Worm (Caenorhabditis elegans): ENCODE results near the gene C14B9.2.

- TF ChIP-seq klf-2 (GFP tag; conservative IDR thresholded peaks at IDR 0.05) (no peak), flt-1 (GFP tag; IDR thresholded peaks at IDR 0.05) (no peak), T22C8.4 (GFP tag; IDR thresholded peaks at IDR 0.05) (no peak), med-1 (GFP tag; optimal IDR thresholded peaks at IDR 0.05; ENCODE audit: insufficient read depth) (no peak), cog-1 (tag; optimal IDR thresholded peaks at IDR 0.05) (no peak), ztf-29 (GFP tag; IDR thresholded peaks at IDR 0.05) (no peak), ztf-23 (GFP tag; IDR thresholded peaks at IDR 0.05) (no peak), tab-1 (GFP tag; IDR thresholded peaks at IDR 0.05) (no peak)
These were observed 17.6 kb upstream of the C14B9.2 start for ce11 chrIII:8115877-8116276.

All from whole organism, midembryonic.